Fruit fly (Drosophila melanogaster) whole organism, embryonic: ENCODE data around the gene Sem1.

Experiments
- Asciz ChIP-seq: fragments of 200-800 bp; sonication (Bioruptor generic); optimal IDR thresholded peaks from 2 replicates; lab custom pipeline; 2017; ENCODE audit warnings: missing biosample characterization, mild to moderate bottlenecking, missing genetic modification characterization, missing genetic modification reagents
- Bteb2 ChIP-seq: fragments of 200-800 bp; sonication (Bioruptor generic); optimal IDR thresholded peaks from 2 replicates; lab custom pipeline; 2016; ENCODE audit warnings: missing biosample characterization, missing genetic modification characterization
- CG10274 ChIP-seq: fragments of 200-800 bp; sonication (Bioruptor generic); optimal IDR thresholded peaks from 3 replicates; lab custom pipeline; 2017; ENCODE audit warnings: missing biosample characterization, mild to moderate bottlenecking, missing genetic modification characterization
- CG12219 ChIP-seq: fragments of 200-800 bp; sonication (Bioruptor generic); optimal IDR thresholded peaks from 3 replicates; lab custom pipeline; 2018; ENCODE audit warnings: missing biosample characterization, mild to moderate bottlenecking, missing genetic modification characterization
- CG13424 ChIP-seq: fragments of 200-800 bp; sonication (Bioruptor generic); optimal IDR thresholded peaks from 2 replicates; lab custom pipeline; 2019; ENCODE audit warnings: missing biosample characterization, mild to moderate bottlenecking, missing genetic modification characterization, moderate library complexity
- CG14441 ChIP-seq: fragments of 200-800 bp; sonication (Bioruptor generic); IDR thresholded peaks from 2 replicates; pipeline ENCODE4 v1.3.6; 2022; ENCODE audit warnings: missing biosample characterization, missing genetic modification characterization
- CG14860 ChIP-seq: fragments of 200-800 bp; sonication (Bioruptor generic); IDR thresholded peaks from 3 replicates; pipeline ENCODE4 v1.3.6; 2022; ENCODE audit warnings: missing biosample characterization, missing genetic modification characterization; ENCODE audit not compliant: partially characterized antibody
- CG16815 ChIP-seq: fragments of 200-800 bp; sonication (Bioruptor generic); optimal IDR thresholded peaks from 3 replicates; lab custom pipeline; 2017; ENCODE audit warnings: missing biosample characterization, mild to moderate bottlenecking, missing genetic modification characterization
- CG18011 ChIP-seq: fragments of 200-800 bp; sonication (Bioruptor generic); optimal IDR thresholded peaks from 2 replicates; lab custom pipeline; 2017; ENCODE audit warnings: missing biosample characterization, missing genetic modification characterization, mild to moderate bottlenecking, moderate library complexity, missing genotype
- CG2116 ChIP-seq: fragments of 200-800 bp; sonication (Bioruptor generic); optimal IDR thresholded peaks from 3 replicates; lab custom pipeline; 2018; ENCODE audit warnings: missing biosample characterization, mild to moderate bottlenecking, missing genetic modification characterization
- CG2202 ChIP-seq: fragments of 200-800 bp; sonication (Bioruptor generic); optimal IDR thresholded peaks from 2 replicates; lab custom pipeline; 2018; ENCODE audit warnings: missing biosample characterization, mild to moderate bottlenecking, missing genetic modification characterization
- CG33557 ChIP-seq: fragments of 200-800 bp; sonication (Bioruptor generic); optimal IDR thresholded peaks from 2 replicates; lab custom pipeline; 2019; ENCODE audit warnings: missing biosample characterization, mild to moderate bottlenecking, missing genetic modification characterization, moderate library complexity
- CG4282 ChIP-seq: fragments of 200-800 bp; sonication (Bioruptor generic); optimal IDR thresholded peaks from 2 replicates; lab custom pipeline; 2016; ENCODE audit warnings: missing biosample characterization, missing genetic modification characterization
- CG4820 ChIP-seq: fragments of 200-800 bp; sonication (Bioruptor generic); optimal IDR thresholded peaks from 3 replicates; lab custom pipeline; 2016; ENCODE audit warnings: missing biosample characterization, missing genetic modification characterization
- CG5245 ChIP-seq: fragments of 200-800 bp; sonication (Bioruptor generic); optimal IDR thresholded peaks from 3 replicates; lab custom pipeline; 2016; ENCODE audit warnings: missing biosample characterization, missing genetic modification characterization
- CG6254 ChIP-seq: fragments of 200-800 bp; sonication (Bioruptor generic); optimal IDR thresholded peaks from 3 replicates; lab custom pipeline; 2017; ENCODE audit warnings: mild to moderate bottlenecking, missing biosample characterization, missing genetic modification reagents, missing genetic modification characterization
- CG6654 ChIP-seq: fragments of 200-800 bp; sonication (Bioruptor generic); optimal IDR thresholded peaks from 2 replicates; lab custom pipeline; 2017; ENCODE audit warnings: missing biosample characterization, mild to moderate bottlenecking, missing genetic modification characterization
- CG8290 ChIP-seq, 3 experiments: fragments of 200-800 bp; sonication (Bioruptor generic); optimal IDR thresholded peaks; 2 replicates each; lab custom pipeline; 2016 to 2019; ENCODE audit warnings: missing biosample characterization in 3 of 3, missing genetic modification characterization in 3 of 3, mild to moderate bottlenecking in 2 of 3, moderate library complexity in 1 of 3
- Dll ChIP-seq: fragments of 200-800 bp; sonication (Bioruptor generic); IDR thresholded peaks from 4 replicates; pipeline ENCODE4 v1.3.6; 2022; ENCODE audit warnings: missing biosample characterization, missing genetic modification characterization; ENCODE audit not compliant: partially characterized antibody
- HmgZ ChIP-seq: fragments of 200-800 bp; sonication (Bioruptor generic); optimal IDR thresholded peaks from 2 replicates; lab custom pipeline; 2018; ENCODE audit warnings: missing biosample characterization, mild to moderate bottlenecking, missing genetic modification characterization
- MBD-R2 ChIP-seq: fragments of 200-800 bp; sonication (Bioruptor generic); IDR thresholded peaks from 2 replicates; pipeline ENCODE4 v1.3.6; 2022; ENCODE audit warnings: missing biosample characterization, missing genetic modification characterization
- NFAT ChIP-seq: fragments of 200-800 bp; sonication (Bioruptor generic); IDR thresholded peaks from 2 replicates; pipeline ENCODE4 v1.3.6; 2022; ENCODE audit warnings: missing biosample characterization, missing genetic modification characterization
- Ptx1 ChIP-seq: fragments of 200-800 bp; sonication (Bioruptor generic); IDR thresholded peaks from 2 replicates; pipeline ENCODE4 v1.3.6; 2022; ENCODE audit warnings: missing biosample characterization, missing genetic modification characterization
- Sin3A ChIP-seq: fragments of >200 bp; optimal IDR thresholded peaks from 2 replicates; lab custom pipeline; 2018
- Tbp ChIP-seq: fragments of >200 bp; optimal IDR thresholded peaks from 2 replicates; lab custom pipeline; 2018; ENCODE audit warnings: missing biosample characterization, missing genetic modification characterization
- crol ChIP-seq: fragments of 200-800 bp; sonication (Bioruptor generic); IDR thresholded peaks from 2 replicates; pipeline ENCODE4 v1.3.6; 2022; ENCODE audit warnings: missing biosample characterization, missing genetic modification characterization
- da ChIP-seq: fragments of 200-800 bp; sonication (Bioruptor generic); optimal IDR thresholded peaks from 2 replicates; lab custom pipeline; 2016; ENCODE audit warnings: missing biosample characterization, missing genetic modification characterization
- dimm ChIP-seq: fragments of 200-800 bp; sonication (Bioruptor generic); IDR thresholded peaks from 2 replicates; pipeline ENCODE4 v1.3.6; 2022; ENCODE audit warnings: missing biosample characterization, missing genetic modification characterization
- dpn ChIP-seq, 2 experiments: fragments of 200-800 bp; sonication (Bioruptor generic); optimal IDR thresholded peaks; 3 replicates each; lab custom pipeline; 2016; ENCODE audit warnings: missing biosample characterization in 2 of 2, missing genetic modification characterization in 2 of 2
- eve ChIP-seq, 2 experiments: fragments of >200 bp; optimal IDR thresholded peaks; 2 replicates each; lab custom pipeline; 2017; ENCODE audit warnings: missing biosample characterization in 2 of 2, missing genetic modification characterization in 2 of 2
- exex ChIP-seq: fragments of 200-800 bp; sonication (Bioruptor generic); optimal IDR thresholded peaks from 4 replicates; lab custom pipeline; 2018; ENCODE audit warnings: missing biosample characterization, mild to moderate bottlenecking, missing genetic modification characterization, moderate library complexity
- ftz-f1 ChIP-seq: fragments of 200-800 bp; sonication (Bioruptor generic); optimal IDR thresholded peaks from 2 replicates; lab custom pipeline; 2016; ENCODE audit warnings: missing biosample characterization, missing genetic modification characterization
- fu2 ChIP-seq: fragments of 200-800 bp; sonication (Bioruptor generic); optimal IDR thresholded peaks from 2 replicates; lab custom pipeline; 2016; ENCODE audit warnings: missing biosample characterization, missing genetic modification characterization
- grau ChIP-seq: fragments of 200-800 bp; optimal IDR thresholded peaks from 3 replicates; lab custom pipeline; 2019; ENCODE audit warnings: missing biosample characterization, mild to moderate bottlenecking, missing genetic modification characterization, moderate library complexity
- gsb-n ChIP-seq: fragments of 200-800 bp; sonication (Bioruptor generic); optimal IDR thresholded peaks from 3 replicates; lab custom pipeline; 2018; ENCODE audit warnings: missing biosample characterization, mild to moderate bottlenecking, missing genetic modification characterization
- ham ChIP-seq: fragments of 200-800 bp; sonication (Bioruptor generic); IDR thresholded peaks from 2 replicates; pipeline ENCODE4 v1.3.6; 2022; ENCODE audit warnings: missing biosample characterization, missing genetic modification characterization
- jigr1 ChIP-seq: fragments of 200-800 bp; sonication (Bioruptor generic); IDR thresholded peaks from 3 replicates; pipeline ENCODE4 v1.3.6; 2022; ENCODE audit warnings: missing biosample characterization, missing genetic modification characterization
- klu ChIP-seq: fragments of 200-800 bp; sonication (Bioruptor generic); IDR thresholded peaks from 2 replicates; pipeline ENCODE4 v1.3.6; 2022; ENCODE audit warnings: missing biosample characterization, missing genetic modification characterization
- luna ChIP-seq: fragments of 200-800 bp; sonication (Bioruptor generic); optimal IDR thresholded peaks from 2 replicates; lab custom pipeline; 2016; ENCODE audit warnings: missing biosample characterization, missing genetic modification characterization
- nerfin-1 ChIP-seq: fragments of 200-800 bp; sonication (Bioruptor generic); optimal IDR thresholded peaks from 3 replicates; lab custom pipeline; 2019; ENCODE audit warnings: missing biosample characterization, mild to moderate bottlenecking, missing genetic modification characterization, moderate library complexity
- odd ChIP-seq: fragments of 200-800 bp; sonication (Bioruptor generic); optimal IDR thresholded peaks from 2 replicates; lab custom pipeline; 2017; ENCODE audit warnings: missing biosample characterization, mild to moderate bottlenecking, missing genetic modification characterization
- onecut ChIP-seq: fragments of 200-800 bp; sonication (Bioruptor generic); IDR thresholded peaks from 2 replicates; pipeline ENCODE4 v1.3.6; 2022; ENCODE audit warnings: missing biosample characterization, missing genetic modification characterization
- psq ChIP-seq: fragments of 200-800 bp; sonication (Bioruptor generic); optimal IDR thresholded peaks from 2 replicates; lab custom pipeline; 2017; ENCODE audit warnings: missing biosample characterization, missing genetic modification characterization
- pzg ChIP-seq: fragments of 200-800 bp; sonication (Bioruptor generic); optimal IDR thresholded peaks from 3 replicates; lab custom pipeline; 2018; ENCODE audit warnings: missing biosample characterization, mild to moderate bottlenecking, missing genetic modification characterization, moderate library complexity
- sim ChIP-seq: fragments of 200-800 bp; sonication (Bioruptor generic); IDR thresholded peaks from 2 replicates; pipeline ENCODE4 v1.3.6; 2022; ENCODE audit warnings: missing biosample characterization, missing genetic modification characterization
- stc ChIP-seq: fragments of 200-800 bp; sonication (Bioruptor generic); IDR thresholded peaks from 2 replicates; pipeline ENCODE4 v1.3.6; 2022; ENCODE audit warnings: missing biosample characterization, missing genetic modification characterization
- ttk ChIP-seq: fragments of 200-800 bp; sonication (Bioruptor generic); IDR thresholded peaks from 2 replicates; pipeline ENCODE4 v2.1.2; 2022; ENCODE audit warnings: missing biosample characterization, missing genetic modification characterization
- twi ChIP-seq: fragments of 200-800 bp; optimal IDR thresholded peaks from 2 replicates; lab custom pipeline; 2019; ENCODE audit warnings: missing biosample characterization, mild to moderate bottlenecking, missing genetic modification characterization, moderate library complexity
- tx ChIP-seq: fragments of 200-800 bp; sonication (Bioruptor generic); optimal IDR thresholded peaks from 2 replicates; lab custom pipeline; 2016; ENCODE audit warnings: missing biosample characterization, missing genetic modification characterization
- zen ChIP-seq: fragments of 200-800 bp; sonication (Bioruptor generic); optimal IDR thresholded peaks from 3 replicates; lab custom pipeline; 2018; ENCODE audit warnings: missing biosample characterization, mild to moderate bottlenecking, missing genetic modification characterization, moderate library complexity

The Sem1 gene

dm6 chr2L:7023614-7024259 lies 40.0 kb upstream of the Sem1 start, which contains the start of gene Gart (continued):
- peak; percentile 61 for TF ChIP-seq fu2 (GFP tag; lab: Kevin White, UChicago)
- no peak for TF ChIP-seq CG8290 (GFP tag; optimal IDR thresholded peaks at IDR 0.05; lab: Kevin White, UChicago)
- no peak for TF ChIP-seq CG8290 (tag; optimal IDR thresholded peaks at IDR 0.05; lab: Kevin White, UChicago)
- TF ChIP-seq CG6654: no peak
- TF ChIP-seq gsb-n (tag; lab: Kevin White, UChicago): no peak
- no peak for TF ChIP-seq da (GFP tag; lab: Kevin White, UChicago)
- TF ChIP-seq CG10274: no peak
- TF ChIP-seq CG4282 (GFP tag; lab: Kevin White, UChicago): peak; percentile 58
- TF ChIP-seq Tbp (GFP tag; lab: Kevin White, UChicago): no peak
- TF ChIP-seq zen: no peak
- TF ChIP-seq luna (GFP tag; lab: Kevin White, UChicago): no peak
- TF ChIP-seq MBD-R2: peak; percentile 57
- no peak for TF ChIP-seq psq
- TF ChIP-seq CG14441 (GFP tag; lab: Robert Waterston, UW): 0 out of 2 replicates have a peak, but pooled peaks have one; percentile 30
- TF ChIP-seq CG2116: peak; percentile 10
- TF ChIP-seq ttk (GFP tag; lab: Robert Waterston, UW): peak; percentile 58; the same call in 1 of the 2 replicates
- no peak for TF ChIP-seq Dll (GFP tag; lab: Robert Waterston, UW)
- TF ChIP-seq CG2202 (tag; lab: Kevin White, UChicago): peak; percentile 40
- peak; percentile 59 for TF ChIP-seq odd
- TF ChIP-seq CG6254 (GFP tag; lab: Kevin White, UChicago): no peak
- peak; percentile 69 for TF ChIP-seq CG13424 (tag; lab: Kevin White, UChicago)
- peak; percentile 72 for TF ChIP-seq grau (tag; lab: Kevin White, UChicago)
- TF ChIP-seq Bteb2 (GFP tag; lab: Kevin White, UChicago): peak; percentile 66
- no peak for TF ChIP-seq jigr1 (GFP tag; lab: Robert Waterston, UW)
- peak; percentile 72 to 73 for TF ChIP-seq dpn (GFP tag; optimal IDR thresholded peaks at IDR 0.05; lab: Kevin White, UChicago)
- no peak; the same call in 1 of the 2 replicates for TF ChIP-seq ham (GFP tag; lab: Robert Waterston, UW)
- peak; percentile 10 for TF ChIP-seq CG33557 (GFP tag; lab: Kevin White, UChicago)
- no peak; the same call in 1 of the 2 replicates for TF ChIP-seq onecut (GFP tag; lab: Robert Waterston, UW)
- no peak for TF ChIP-seq eve (GFP tag; optimal IDR thresholded peaks at IDR 0.05; lab: Kevin White, UChicago)
- no peak for TF ChIP-seq dimm (GFP tag; lab: Robert Waterston, UW)
- peak; percentile 36 for TF ChIP-seq NFAT (GFP tag; lab: Robert Waterston, UW)
- TF ChIP-seq sim: peak; percentile 60; the same call in 1 of the 2 replicates
- TF ChIP-seq nerfin-1 (tag; lab: Kevin White, UChicago): no peak
- no peak for TF ChIP-seq Sin3A (lab: Kevin White, UChicago)
- TF ChIP-seq klu (GFP tag; lab: Robert Waterston, UW): no peak
- no peak for TF ChIP-seq stc (GFP tag; lab: Robert Waterston, UW)
- peak; percentile 58 for TF ChIP-seq CG5245
- peak; percentile 59 for TF ChIP-seq CG4820 (GFP tag; lab: Kevin White, UChicago)
- TF ChIP-seq CG18011 (GFP tag; lab: Kevin White, UChicago): no peak
- TF ChIP-seq HmgZ: peak; percentile 81
- TF ChIP-seq CG14860: no peak
- peak; percentile 30 for TF ChIP-seq twi (tag; lab: Kevin White, UChicago)
- TF ChIP-seq crol (GFP tag; lab: Robert Waterston, UW): no peak
- no peak for TF ChIP-seq Asciz (GFP tag; lab: Kevin White, UChicago)
- no peak for TF ChIP-seq pzg (GFP tag; lab: Kevin White, UChicago)
- peak; percentile 18 for TF ChIP-seq ftz-f1 (GFP tag; lab: Kevin White, UChicago)
- TF ChIP-seq exex (tag; lab: Kevin White, UChicago): peak; percentile 32
- TF ChIP-seq CG16815: peak; percentile 0
- TF ChIP-seq Ptx1 (GFP tag; lab: Robert Waterston, UW): peak; percentile 74
- TF ChIP-seq CG12219 (GFP tag; lab: Kevin White, UChicago): peak; percentile 46
- TF ChIP-seq tx (GFP tag; lab: Kevin White, UChicago): peak; percentile 57
